Worm (Caenorhabditis elegans): ENCODE measurements around the gene arrd-7.

Gene arrd-7

DNA sequence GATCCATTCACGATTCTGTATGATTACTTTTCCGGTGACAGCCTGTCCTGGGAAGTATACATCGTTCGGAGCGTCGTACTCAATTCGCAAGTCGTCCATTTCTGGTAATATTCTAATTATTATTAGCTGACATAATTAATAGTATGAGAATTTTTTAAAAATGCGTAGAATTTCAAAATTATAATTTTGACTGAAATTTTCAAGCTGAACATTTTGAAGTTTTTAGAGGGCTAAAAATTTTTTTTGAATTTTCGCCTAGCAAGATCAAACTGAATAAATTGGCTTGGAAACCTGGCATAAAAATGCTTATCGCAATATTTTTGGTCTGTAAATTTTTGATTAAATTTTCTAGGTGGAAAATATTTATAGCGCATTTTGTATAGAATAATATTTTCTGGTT, at the start of gene arrd-7:
Gene arrd-7 (minus strand): TSS at position 101 of the 400 bp plus-strand sequence.
- no peak for TF ChIP-seq ceh-83 (GFP tag; optimal IDR thresholded peaks at IDR 0.05)
- TF ChIP-seq drap-1 (GFP tag; optimal IDR thresholded peaks at IDR 0.05), result no peak
- TF ChIP-seq nhr-76 (tag; optimal IDR thresholded peaks at IDR 0.05), result no peak
- no peak for TF ChIP-seq mab-5 (tag; optimal IDR thresholded peaks at IDR 0.05)

DNA sequence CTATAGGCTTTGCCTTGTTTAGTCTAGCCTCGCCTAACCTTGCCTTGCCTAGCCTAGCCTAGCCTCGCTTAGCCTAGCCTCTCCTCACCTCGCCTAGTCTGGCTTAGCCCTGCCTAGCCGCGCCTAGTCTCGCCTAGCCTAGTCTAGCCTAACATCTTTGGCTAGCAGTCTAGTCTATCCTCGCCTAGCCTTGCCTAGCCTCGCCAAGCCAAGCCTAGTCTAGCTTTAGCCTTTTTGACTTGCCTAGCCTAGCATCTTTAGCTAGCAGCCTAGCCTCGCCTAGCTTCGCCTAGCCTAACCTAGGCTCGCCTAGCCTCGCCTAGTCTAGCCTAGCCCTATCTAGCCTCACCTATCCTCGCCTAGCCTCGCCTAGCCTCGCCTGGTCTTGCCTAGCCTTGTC, 48.6 kb upstream of the arrd-7 start:
- TF ChIP-seq ham-2 (GFP tag; optimal IDR thresholded peaks at IDR 0.05) (peak; percentile 59), flh-1 (GFP tag; optimal IDR thresholded peaks at IDR 0.05) (no peak), blmp-1 (tag; optimal IDR thresholded peaks at IDR 0.05) (no peak), ceh-39 (tag; optimal IDR thresholded peaks at IDR 0.05) (no peak), nhr-12 (tag; optimal IDR thresholded peaks at IDR 0.05) (no peak)

DNA sequence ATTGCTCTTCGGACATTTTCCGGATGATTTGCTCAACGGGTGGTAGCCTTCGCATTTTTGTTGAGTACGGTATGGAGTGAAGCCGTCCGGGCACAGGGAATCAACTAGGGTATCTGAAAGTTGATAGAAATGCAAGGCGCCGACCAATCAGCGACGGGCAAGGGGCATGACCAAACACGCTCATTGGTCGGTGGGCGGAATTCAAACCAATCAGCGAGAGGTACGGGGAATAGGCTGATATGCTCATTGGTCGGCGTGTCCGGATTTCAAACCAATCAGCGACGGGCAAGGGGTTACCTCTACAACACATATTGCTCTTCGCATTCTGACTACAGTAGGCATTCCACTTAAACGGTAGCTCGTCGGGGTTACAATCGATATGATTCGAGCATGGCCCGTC, 46.4 kb upstream of the arrd-7 start:
- TF ChIP-seq lsy-2 (tag; optimal IDR thresholded peaks at IDR 0.05), result no peak
- no peak for TF ChIP-seq nhr-76 (tag; optimal IDR thresholded peaks at IDR 0.05)
- no peak for TF ChIP-seq nhr-12 (tag; optimal IDR thresholded peaks at IDR 0.05)
- no peak for TF ChIP-seq snpc-4 (tag; optimal IDR thresholded peaks at IDR 0.05)
- TF ChIP-seq ceh-83 (GFP tag; optimal IDR thresholded peaks at IDR 0.05), result no peak
- no peak for TF ChIP-seq nhr-2 (tag; optimal IDR thresholded peaks at IDR 0.05)
- no peak for TF ChIP-seq ceh-43 (GFP tag; optimal IDR thresholded peaks at IDR 0.05)
- no peak for TF ChIP-seq hlh-1 (tag; optimal IDR thresholded peaks at IDR 0.05)
- no peak for TF ChIP-seq ztf-11 (tag; optimal IDR thresholded peaks at IDR 0.05)

- no peak for TF ChIP-seq unc-62 (GFP tag; optimal IDR thresholded peaks at IDR 0.05)
- TF ChIP-seq flh-1 (GFP tag; optimal IDR thresholded peaks at IDR 0.05), result no peak
- peak; percentile 74 for TF ChIP-seq ces-1 (GFP tag; optimal IDR thresholded peaks at IDR 0.05)
- no peak for TF ChIP-seq ceh-83 (GFP tag; optimal IDR thresholded peaks at IDR 0.05)
- TF ChIP-seq nhr-237 (tag; optimal IDR thresholded peaks at IDR 0.05), result peak; percentile 39
- TF ChIP-seq lsy-2 (tag; optimal IDR thresholded peaks at IDR 0.05), result peak; percentile 72
- no peak for TF ChIP-seq ham-2 (GFP tag; optimal IDR thresholded peaks at IDR 0.05)
- TF ChIP-seq mep-1 (tag; optimal IDR thresholded peaks at IDR 0.05), result peak; percentile 79
- TF ChIP-seq nhr-76 (tag; optimal IDR thresholded peaks at IDR 0.05), result no peak
- no peak for TF ChIP-seq tbx-8 (GFP tag; optimal IDR thresholded peaks at IDR 0.05)
- TF ChIP-seq ceh-43 (GFP tag; optimal IDR thresholded peaks at IDR 0.05), result no peak
- peak; percentile 30 for TF ChIP-seq pha-4 (tag; optimal IDR thresholded peaks at IDR 0.05)
Observed at ce11 chrII:12107840-12108239, 45.4 kb upstream of the arrd-7 start, which contains the start of gene Y17G7B.18. TSS of gene Y17G7B.18 (minus strand) at chrII:12107857.

ce11 chrII:12102365-12102764, 39.9 kb upstream of the arrd-7 start:
- TF ChIP-seq blmp-1 (tag; optimal IDR thresholded peaks at IDR 0.05) (no peak), ztf-11 (tag; optimal IDR thresholded peaks at IDR 0.05) (peak; percentile 74), ceh-43 (GFP tag; optimal IDR thresholded peaks at IDR 0.05) (peak; percentile 28), elt-3 (tag; optimal IDR thresholded peaks at IDR 0.05) (peak; percentile 27), sem-2 (GFP tag; optimal IDR thresholded peaks at IDR 0.05) (no peak), lin-32 (GFP tag; optimal IDR thresholded peaks at IDR 0.05) (no peak), cnd-1 (tag; optimal IDR thresholded peaks at IDR 0.05) (peak; percentile 58), pha-4 (tag; optimal IDR thresholded peaks at IDR 0.05) (peak; percentile 79), mep-1 (tag; optimal IDR thresholded peaks at IDR 0.05) (peak; percentile 73), lin-13 (tag; optimal IDR thresholded peaks at IDR 0.05) (peak; percentile 82), flh-1 (GFP tag; optimal IDR thresholded peaks at IDR 0.05) (no peak), nhr-12 (tag; optimal IDR thresholded peaks at IDR 0.05) (no peak), nhr-28 (tag; optimal IDR thresholded peaks at IDR 0.05) (no peak), unc-62 (GFP tag; optimal IDR thresholded peaks at IDR 0.05) (peak; percentile 86), ces-1 (GFP tag; optimal IDR thresholded peaks at IDR 0.05) (peak; percentile 93), snpc-4 (tag; optimal IDR thresholded peaks at IDR 0.05) (no peak), ceh-83 (GFP tag; optimal IDR thresholded peaks at IDR 0.05) (no peak), lsy-2 (tag; optimal IDR thresholded peaks at IDR 0.05) (peak; percentile 80), ham-2 (GFP tag; optimal IDR thresholded peaks at IDR 0.05) (peak; percentile 31), ceh-39 (tag; optimal IDR thresholded peaks at IDR 0.05) (peak; percentile 83), nhr-237 (tag; optimal IDR thresholded peaks at IDR 0.05) (peak; percentile 92), mab-5 (tag; optimal IDR thresholded peaks at IDR 0.05) (peak; percentile 85), hlh-1 (tag; optimal IDR thresholded peaks at IDR 0.05) (peak; percentile 64), drap-1 (GFP tag; optimal IDR thresholded peaks at IDR 0.05) (peak; percentile 45), tbx-8 (GFP tag; optimal IDR thresholded peaks at IDR 0.05) (no peak), mls-2 (tag; optimal IDR thresholded peaks at IDR 0.05) (peak; percentile 78), nhr-2 (tag; optimal IDR thresholded peaks at IDR 0.05) (peak; percentile 27), elt-1 (tag; optimal IDR thresholded peaks at IDR 0.05; ENCODE audit: borderline replicate concordance, insufficient read depth) (no peak), zip-8 (tag; optimal IDR thresholded peaks at IDR 0.05) (no peak), bed-3 (GFP tag; optimal IDR thresholded peaks at IDR 0.05) (no peak), unc-39 (tag; optimal IDR thresholded peaks at IDR 0.05) (no peak), sptf-1 (tag; optimal IDR thresholded peaks at IDR 0.05) (peak; percentile 70), unc-120 (tag; optimal IDR thresholded peaks at IDR 0.05; ENCODE audit: poor library complexity, severe bottlenecking) (peak; percentile 79), nhr-76 (tag; optimal IDR thresholded peaks at IDR 0.05) (no peak), M03D4.4 (tag; optimal IDR thresholded peaks at IDR 0.05) (peak; percentile 43)

Measured in whole organism, mixed stage, embryonic.